Fruit fly (Drosophila melanogaster): ENCODE results near the gene nht.

Gene nht

DNA sequence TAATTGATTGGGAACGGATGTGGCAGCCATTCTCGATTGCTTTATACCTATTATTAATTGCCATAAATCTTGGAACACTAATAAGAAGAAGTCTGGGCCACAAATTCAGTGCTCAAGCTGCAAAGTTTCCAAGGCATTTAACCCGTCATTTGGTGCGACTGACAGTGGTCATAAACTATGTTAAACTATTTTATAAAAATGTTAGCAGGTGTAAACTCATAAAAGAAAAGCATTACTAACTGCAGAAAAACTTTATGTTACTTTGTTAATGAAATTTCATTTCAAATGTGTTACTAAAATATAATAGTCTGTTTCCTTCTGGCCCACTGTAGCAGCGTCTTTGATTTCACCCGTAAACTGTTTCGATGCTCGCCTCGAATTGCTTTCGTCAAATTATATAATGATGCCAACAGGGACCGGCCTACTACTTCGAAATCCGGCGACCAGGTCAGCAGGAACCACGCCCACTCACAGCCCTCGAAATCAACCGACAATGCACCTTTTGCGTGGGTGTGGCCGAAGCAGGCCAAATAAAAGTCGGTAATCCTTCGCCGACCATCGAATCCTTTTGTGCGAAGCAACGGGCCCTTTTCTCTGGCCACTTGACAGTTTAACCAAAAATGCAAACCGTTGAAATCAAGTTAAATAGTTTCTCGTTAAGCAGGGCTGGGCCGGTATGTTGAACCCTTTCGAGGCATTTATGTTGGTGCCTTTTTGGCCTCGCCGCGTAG lies 7.0 kb upstream of the nht start:
- TF ChIP-seq noc (tag; optimal IDR thresholded peaks at IDR 0.05) = no peak

- TF ChIP-seq noc (tag; optimal IDR thresholded peaks at IDR 0.05) = no peak
Measured at dm6 chr2L:15324103-15324840, 5.6 kb upstream of the nht start.

dm6 chr2L:15323196-15323595 lies 4.5 kb upstream of the nht start:
- no peak for TF ChIP-seq noc (tag; optimal IDR thresholded peaks at IDR 0.05)

- TF ChIP-seq noc (tag; optimal IDR thresholded peaks at IDR 0.05) = no peak
Measured at dm6 chr2L:15321408-15321807, 2.7 kb upstream of the nht start.

DNA sequence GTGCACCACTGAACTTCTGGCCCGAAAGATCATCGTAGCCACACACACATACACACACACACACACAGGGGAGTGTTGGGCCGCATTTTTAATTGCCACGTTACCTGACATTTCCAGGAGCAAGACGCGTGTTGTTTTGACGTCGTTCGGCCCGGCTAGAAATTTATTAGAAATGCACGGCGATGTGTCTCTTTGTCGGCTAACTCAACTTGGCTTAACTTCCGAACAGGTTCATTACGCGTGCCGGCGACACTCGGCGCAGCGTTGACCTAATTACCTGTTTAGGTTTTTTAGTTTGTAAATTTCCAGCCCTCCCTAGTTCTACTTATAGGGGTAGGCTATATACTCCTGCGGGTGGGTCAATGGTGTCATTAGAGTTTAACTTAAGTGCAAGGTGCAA lies 1.2 kb upstream of the nht start:
- no peak for TF ChIP-seq noc (tag; optimal IDR thresholded peaks at IDR 0.05)

DNA sequence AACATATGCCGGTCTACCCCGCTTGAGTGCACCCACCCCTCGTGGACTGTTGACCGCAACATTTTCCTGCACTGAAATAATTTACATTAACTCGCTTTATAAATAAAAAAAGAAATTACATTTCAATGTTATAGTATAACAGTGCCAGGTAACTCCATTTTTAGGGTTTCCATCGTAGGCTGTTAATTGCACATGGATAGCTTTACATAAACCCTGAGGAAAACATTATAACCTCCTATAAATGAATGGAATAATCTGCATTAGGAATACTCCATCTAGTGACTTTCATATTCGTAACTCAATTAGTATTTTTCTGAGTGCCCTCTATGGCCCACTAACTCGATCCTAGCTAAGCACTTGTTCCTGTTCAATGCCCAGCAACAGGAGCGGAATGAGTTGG lies 507 bp upstream of the nht start:
- no peak for TF ChIP-seq noc (tag; optimal IDR thresholded peaks at IDR 0.05)

DNA sequence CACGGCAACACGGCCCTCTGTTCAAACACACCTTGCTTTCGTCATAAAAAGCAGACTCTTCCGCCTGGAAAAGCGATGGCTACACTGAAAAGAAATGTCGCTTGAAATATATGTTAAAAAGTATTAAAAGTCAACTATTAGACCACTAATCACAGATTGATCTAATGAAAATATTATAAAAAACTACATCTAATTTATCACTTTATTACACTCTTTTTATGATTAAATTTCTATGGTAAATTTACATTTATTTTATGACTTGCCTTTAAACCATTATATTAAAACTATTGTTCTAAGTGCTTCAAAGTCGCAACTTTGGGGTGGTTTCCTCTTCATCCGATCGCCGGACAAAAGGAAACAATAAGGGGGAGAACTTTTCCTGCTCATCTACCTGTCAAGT lies 2.3 kb downstream of the nht start:
- TF ChIP-seq noc (tag; optimal IDR thresholded peaks at IDR 0.05) = no peak

- TF ChIP-seq noc (tag; optimal IDR thresholded peaks at IDR 0.05) = no peak
Measured at dm6 chr2L:15314903-15315302, 3.8 kb downstream of the nht start.

DNA sequence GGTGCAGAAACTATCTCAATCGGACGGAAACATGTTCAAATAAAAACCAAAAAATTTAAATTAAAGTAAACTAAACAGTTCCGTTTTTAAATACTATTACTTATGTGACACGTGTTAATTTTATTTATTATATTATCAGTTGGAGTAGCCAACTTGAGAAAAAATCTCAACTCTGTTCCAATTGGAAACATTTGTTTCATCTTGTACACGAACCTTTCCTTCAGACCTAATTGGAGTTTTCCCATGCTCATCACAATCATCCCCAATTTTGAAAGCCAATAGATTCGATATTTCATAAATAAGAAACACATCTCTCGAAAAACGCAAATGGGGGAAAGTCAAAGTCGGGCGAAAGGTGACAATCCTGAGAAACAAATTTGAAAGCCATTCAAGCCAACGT lies 11.9 kb downstream of the nht start:
- no peak for TF ChIP-seq noc (tag; optimal IDR thresholded peaks at IDR 0.05)

dm6 chr2L:15304359-15304758 lies 14.3 kb downstream of the nht start:
- no peak for TF ChIP-seq noc (tag; optimal IDR thresholded peaks at IDR 0.05)

DNA sequence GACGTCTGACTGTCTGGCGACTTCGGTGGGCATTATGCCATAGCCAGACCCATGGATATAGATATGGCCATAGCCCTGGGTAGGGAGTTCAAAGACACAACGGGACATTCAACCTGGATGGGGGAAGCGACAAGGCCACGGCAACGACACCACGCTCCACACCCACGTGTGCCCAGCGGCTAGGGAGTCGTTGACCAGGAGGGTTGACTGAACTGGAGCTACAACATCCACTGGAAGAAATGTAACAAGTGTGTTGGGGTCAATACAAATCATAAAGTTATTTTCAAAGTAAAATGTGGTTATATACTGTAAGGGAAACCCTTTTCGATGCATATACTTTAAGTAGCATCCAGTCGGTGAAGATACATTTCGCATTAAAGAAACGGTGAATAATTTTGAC lies 16.9 kb downstream of the nht start:
- TF ChIP-seq noc (tag; optimal IDR thresholded peaks at IDR 0.05) = no peak

DNA sequence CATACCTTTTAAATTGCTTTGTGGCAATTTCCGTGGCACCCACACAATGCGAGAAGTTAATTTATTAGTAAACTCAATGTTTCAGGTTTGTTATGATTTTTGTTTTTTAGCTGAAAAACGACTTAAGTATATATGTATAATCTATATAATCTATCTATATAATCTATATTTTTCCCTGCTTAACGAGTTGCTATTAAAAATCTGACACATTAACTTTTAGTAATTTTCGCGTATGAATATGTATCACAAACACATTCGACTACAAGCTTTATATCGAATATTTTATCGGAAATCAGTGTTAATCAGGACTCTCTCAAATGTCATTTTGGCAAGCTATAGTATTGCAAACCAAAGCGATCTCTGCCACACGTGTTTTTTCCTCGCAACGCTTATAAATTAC lies 21.2 kb downstream of the nht start, which contains the start of gene CG15262:
TSS of gene CG15262 (plus strand) at position 301 of the 400 bp plus-strand sequence.
- TF ChIP-seq noc (tag; optimal IDR thresholded peaks at IDR 0.05) = no peak

dm6 chr2L:15292139-15292538 lies 26.6 kb downstream of the nht start, which contains the start of gene CG15260:
Gene CG15260 (minus strand): TSS chr2L:15292239.
- no peak for TF ChIP-seq noc (tag; optimal IDR thresholded peaks at IDR 0.05)

dm6 chr2L:15284700-15285099 lies 34.0 kb downstream of the nht start, which contains the start of gene CG15263:
Gene CG15263 (plus strand): TSS chr2L:15285000.
- TF ChIP-seq noc (tag; optimal IDR thresholded peaks at IDR 0.05) = no peak

dm6 chr2L:15280975-15281374 lies 37.7 kb downstream of the nht start:
- TF ChIP-seq noc (tag; optimal IDR thresholded peaks at IDR 0.05) = no peak

DNA sequence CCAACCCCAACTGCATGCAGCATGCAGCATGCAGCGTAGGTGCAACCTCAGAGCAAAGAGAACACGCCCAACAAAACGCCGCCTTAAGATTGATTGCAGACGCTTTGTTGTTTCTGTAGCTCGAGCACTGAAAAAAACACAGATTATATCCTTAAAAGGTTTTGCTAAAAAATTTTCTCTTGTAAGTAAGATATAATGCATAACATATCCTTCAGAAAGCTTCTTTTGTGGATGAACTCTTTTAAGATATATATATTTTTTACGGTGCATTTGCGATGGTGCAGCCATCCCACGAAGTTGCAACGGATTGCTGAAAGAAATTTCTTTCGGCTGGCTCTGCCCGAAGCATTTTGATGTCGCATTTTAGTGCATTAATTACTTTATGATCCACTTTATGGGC lies 42.9 kb downstream of the nht start:
- TF ChIP-seq noc (tag; optimal IDR thresholded peaks at IDR 0.05) = no peak

DNA sequence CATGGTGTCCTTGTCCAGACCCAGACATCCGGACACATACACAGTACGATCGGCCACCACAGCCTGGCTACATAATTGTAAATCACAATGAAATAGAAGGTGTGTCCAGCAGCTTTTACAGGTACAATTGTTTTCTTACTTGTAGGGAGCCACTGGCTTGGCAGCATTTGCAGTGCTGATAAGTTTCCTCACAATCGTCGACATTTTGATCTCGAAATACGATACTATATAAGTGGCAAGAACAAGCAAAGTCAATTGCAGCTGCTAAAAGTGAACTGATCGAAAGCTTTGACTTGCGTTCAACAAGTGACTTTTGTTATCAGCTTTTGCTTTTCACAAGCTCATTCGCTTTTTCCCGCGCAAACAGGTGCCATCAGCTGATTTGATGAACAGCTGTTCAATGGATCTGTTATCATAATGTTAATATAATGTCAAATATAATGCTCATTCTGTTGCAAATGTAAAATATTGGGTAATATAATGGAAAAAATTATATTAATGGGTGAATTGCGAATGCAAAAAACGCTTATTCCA lies 43.9 kb downstream of the nht start, which contains the start of gene UK114:
TSS of gene UK114 (minus strand) at position 309 of the 534 bp plus-strand sequence.
- no peak for TF ChIP-seq noc (tag; optimal IDR thresholded peaks at IDR 0.05)

Data from whole organism, larva.